Fruit fly (Drosophila melanogaster) whole organism, prepupa: ENCODE measurements around the gene CG43082.

Experiments
- Blimp-1 ChIP-seq: fragments of 200-800 bp; sonication (Bioruptor generic); optimal IDR thresholded peaks from 3 replicates; lab custom pipeline; 2017; ENCODE audit warnings: missing biosample characterization, missing genetic modification characterization, mild to moderate bottlenecking, moderate library complexity, missing genetic modification reagents
- CG10631 ChIP-seq: fragments of 200-800 bp; sonication (Bioruptor generic); optimal IDR thresholded peaks from 2 replicates; lab custom pipeline; 2016; ENCODE audit warnings: missing biosample characterization, missing genetic modification characterization
- CG10669 ChIP-seq: fragments of 200-800 bp; sonication (Bioruptor generic); optimal IDR thresholded peaks from 3 replicates; lab custom pipeline; 2018; ENCODE audit warnings: missing biosample characterization, mild to moderate bottlenecking, missing genetic modification characterization, moderate library complexity
- CG11762 ChIP-seq: fragments of 200-800 bp; sonication (Bioruptor generic); optimal IDR thresholded peaks from 3 replicates; lab custom pipeline; 2016; ENCODE audit warnings: missing biosample characterization, missing genetic modification characterization; ENCODE audit not compliant: insufficient read depth
- CG11902 ChIP-seq: fragments of 200-800 bp; sonication (Bioruptor generic); optimal IDR thresholded peaks from 3 replicates; lab custom pipeline; 2016; ENCODE audit warnings: missing biosample characterization, missing genetic modification characterization
- CG15336 ChIP-seq: fragments of 200-800 bp; sonication (Bioruptor generic); IDR thresholded peaks from 2 replicates; pipeline ENCODE4 v1.3.6; 2022; ENCODE audit warnings: missing biosample characterization, missing genetic modification characterization
- CG1621 ChIP-seq: fragments of 200-800 bp; sonication (Bioruptor generic); optimal IDR thresholded peaks from 3 replicates; lab custom pipeline; 2018; ENCODE audit warnings: missing biosample characterization, mild to moderate bottlenecking, missing genetic modification characterization
- CG3032 ChIP-seq: fragments of 200-800 bp; optimal IDR thresholded peaks from 2 replicates; lab custom pipeline; 2019; ENCODE audit warnings: missing biosample characterization, mild to moderate bottlenecking, missing genetic modification characterization, moderate library complexity
- CG31627 ChIP-seq: fragments of 200-800 bp; sonication (Bioruptor generic); optimal IDR thresholded peaks from 3 replicates; lab custom pipeline; 2016; ENCODE audit warnings: missing biosample characterization, missing genetic modification characterization
- CG32006 ChIP-seq: fragments of 200-800 bp; sonication (Bioruptor generic); optimal IDR thresholded peaks from 3 replicates; lab custom pipeline; 2017; ENCODE audit warnings: missing biosample characterization, mild to moderate bottlenecking, missing genetic modification characterization
- CG34406 ChIP-seq: fragments of 200-800 bp; sonication (Bioruptor generic); optimal IDR thresholded peaks from 3 replicates; lab custom pipeline; 2016; ENCODE audit warnings: missing biosample characterization, missing genetic modification characterization
- CG3919 ChIP-seq: fragments of 200-800 bp; sonication (Bioruptor generic); optimal IDR thresholded peaks from 3 replicates; lab custom pipeline; 2016; ENCODE audit warnings: missing biosample characterization, missing genetic modification characterization
- CG4318 ChIP-seq: fragments of 200-800 bp; sonication (Bioruptor generic); optimal IDR thresholded peaks from 3 replicates; lab custom pipeline; 2017; ENCODE audit warnings: missing biosample characterization, mild to moderate bottlenecking, missing genetic modification characterization
- CG6163 ChIP-seq: fragments of 200-800 bp; sonication (Bioruptor generic); IDR thresholded peaks from 3 replicates; pipeline ENCODE4 v1.3.6; 2022; ENCODE audit warnings: missing biosample characterization, missing genetic modification characterization
- CG6276 ChIP-seq: fragments of 200-800 bp; sonication (Bioruptor generic); optimal IDR thresholded peaks from 2 replicates; lab custom pipeline; 2017; ENCODE audit warnings: missing biosample characterization, mild to moderate bottlenecking, missing genetic modification characterization
- CG6792 ChIP-seq: fragments of 200-800 bp; sonication (Bioruptor generic); optimal IDR thresholded peaks from 3 replicates; lab custom pipeline; 2016; ENCODE audit warnings: missing biosample characterization, missing genetic modification characterization
- CG6808 ChIP-seq: fragments of 200-800 bp; sonication (Bioruptor generic); optimal IDR thresholded peaks from 3 replicates; lab custom pipeline; 2017; ENCODE audit warnings: missing biosample characterization, missing genetic modification characterization, mild to moderate bottlenecking, moderate library complexity, missing genetic modification reagents
- CG6854 ChIP-seq: fragments of 200-800 bp; sonication (Bioruptor generic); optimal IDR thresholded peaks from 2 replicates; lab custom pipeline; 2017; ENCODE audit warnings: missing biosample characterization, mild to moderate bottlenecking, missing genetic modification characterization
- CG7368 ChIP-seq: fragments of 200-800 bp; sonication (Bioruptor generic); optimal IDR thresholded peaks from 3 replicates; lab custom pipeline; 2016; ENCODE audit warnings: missing biosample characterization, missing genetic modification characterization
- CG8119 ChIP-seq: fragments of 200-800 bp; sonication (Bioruptor generic); IDR thresholded peaks from 3 replicates; pipeline ENCODE4 v1.3.6; 2022; ENCODE audit warnings: missing biosample characterization, missing genetic modification characterization
- CG8319 ChIP-seq: fragments of 200-800 bp; sonication (Bioruptor generic); optimal IDR thresholded peaks from 3 replicates; lab custom pipeline; 2016; ENCODE audit warnings: missing biosample characterization, missing genetic modification characterization
- CG8632 ChIP-seq: fragments of 200-800 bp; sonication (Bioruptor generic); optimal IDR thresholded peaks from 3 replicates; lab custom pipeline; 2016; ENCODE audit warnings: missing biosample characterization, missing genetic modification characterization
- CG9139 ChIP-seq: fragments of 200-800 bp; sonication (Bioruptor generic); optimal IDR thresholded peaks from 3 replicates; lab custom pipeline; 2017; ENCODE audit warnings: missing biosample characterization, mild to moderate bottlenecking, missing genetic modification characterization
- Eip78C ChIP-seq: fragments of 200-800 bp; sonication (Bioruptor generic); peaks from one replicate; lab custom pipeline; 2016; ENCODE audit warnings: missing biosample characterization, missing genetic modification characterization
- Eip93F ChIP-seq: fragments of 200-800 bp; sonication (Bioruptor generic); optimal IDR thresholded peaks from 2 replicates; lab custom pipeline; 2016; ENCODE audit warnings: missing biosample characterization, mild to moderate bottlenecking, missing genetic modification characterization
- Ets21C ChIP-seq: fragments of 200-800 bp; sonication (Bioruptor generic); optimal IDR thresholded peaks from 3 replicates; lab custom pipeline; 2016; ENCODE audit warnings: missing biosample characterization, missing genetic modification characterization
- Ets96B ChIP-seq: fragments of 200-800 bp; optimal IDR thresholded peaks from 2 replicates; lab custom pipeline; 2019; ENCODE audit warnings: missing biosample characterization, mild to moderate bottlenecking, missing genetic modification characterization, moderate library complexity
- Gug ChIP-seq: fragments of 200-800 bp; sonication (Bioruptor generic); IDR thresholded peaks from 2 replicates; pipeline ENCODE4 v1.3.6; 2022; ENCODE audit warnings: missing biosample characterization, missing genetic modification characterization
- Hr38 ChIP-seq: sonication (Bioruptor generic); optimal IDR thresholded peaks from 2 replicates; lab custom pipeline; 2016; ENCODE audit warnings: missing biosample characterization, missing genetic modification characterization
- Hr39 ChIP-seq: fragments of 200-800 bp; sonication (Bioruptor generic); optimal IDR thresholded peaks from 2 replicates; lab custom pipeline; 2016; ENCODE audit warnings: missing biosample characterization, missing genetic modification characterization
- Hr4 ChIP-seq: fragments of 200-800 bp; sonication (Bioruptor generic); optimal IDR thresholded peaks from 3 replicates; lab custom pipeline; 2016; ENCODE audit warnings: missing biosample characterization, missing genetic modification characterization
- Lpt ChIP-seq: fragments of 200-800 bp; sonication (Bioruptor generic); optimal IDR thresholded peaks from 3 replicates; lab custom pipeline; 2016; ENCODE audit warnings: missing biosample characterization, missing genetic modification characterization
- OdsH ChIP-seq: fragments of 200-800 bp; sonication (Bioruptor generic); optimal IDR thresholded peaks from 3 replicates; lab custom pipeline; 2016; ENCODE audit warnings: missing biosample characterization, missing genetic modification characterization
- Smox ChIP-seq: fragments of 200-800 bp; sonication (Bioruptor generic); optimal IDR thresholded peaks from 3 replicates; lab custom pipeline; 2016; ENCODE audit warnings: missing biosample characterization, missing genetic modification characterization
- Sox102F ChIP-seq: fragments of 200-800 bp; sonication (Bioruptor generic); optimal IDR thresholded peaks from 2 replicates; lab custom pipeline; 2016; ENCODE audit warnings: missing biosample characterization, mild to moderate bottlenecking, missing genetic modification characterization
- Sox14 ChIP-seq: fragments of 200-800 bp; sonication (Bioruptor generic); optimal IDR thresholded peaks from 3 replicates; lab custom pipeline; 2016; ENCODE audit warnings: missing biosample characterization, missing genetic modification characterization
- Sox15 ChIP-seq: fragments of 200-800 bp; sonication (Bioruptor generic); optimal IDR thresholded peaks from 3 replicates; lab custom pipeline; 2016; ENCODE audit warnings: missing biosample characterization, missing genetic modification characterization
- achi ChIP-seq: fragments of 200-800 bp; sonication (Bioruptor generic); optimal IDR thresholded peaks from 3 replicates; lab custom pipeline; 2016; ENCODE audit warnings: missing biosample characterization, missing genetic modification characterization
- acj6 ChIP-seq: fragments of 200-800 bp; sonication (Bioruptor generic); optimal IDR thresholded peaks from 3 replicates; lab custom pipeline; 2016; ENCODE audit warnings: missing biosample characterization, missing genetic modification characterization
- cyc ChIP-seq: fragments of 200-800 bp; sonication (Bioruptor generic); optimal IDR thresholded peaks from 3 replicates; lab custom pipeline; 2016; ENCODE audit warnings: missing biosample characterization, missing genetic modification characterization
- dac ChIP-seq: fragments of 200-800 bp; sonication (Bioruptor generic); optimal IDR thresholded peaks from 2 replicates; lab custom pipeline; 2017; ENCODE audit warnings: missing biosample characterization, mild to moderate bottlenecking, missing genetic modification characterization
- dsx ChIP-seq: fragments of 200-800 bp; optimal IDR thresholded peaks from 3 replicates; lab custom pipeline; 2019; ENCODE audit warnings: missing biosample characterization, mild to moderate bottlenecking, missing genetic modification characterization, moderate library complexity; ENCODE audit not compliant: poor library complexity, severe bottlenecking
- eg ChIP-seq: fragments of 200-800 bp; sonication (Bioruptor generic); IDR thresholded peaks from 3 replicates; pipeline ENCODE4 v1.3.6; 2022; ENCODE audit warnings: missing biosample characterization, missing genetic modification characterization
- esn ChIP-seq: fragments of 200-800 bp; sonication (Bioruptor generic); optimal IDR thresholded peaks from 2 replicates; lab custom pipeline; 2016; ENCODE audit warnings: missing biosample characterization, mild to moderate bottlenecking, missing genetic modification characterization, moderate library complexity
- fd59A ChIP-seq: fragments of 200-800 bp; sonication (Bioruptor generic); optimal IDR thresholded peaks from 2 replicates; lab custom pipeline; 2017; ENCODE audit warnings: missing biosample characterization, mild to moderate bottlenecking, missing genetic modification characterization, missing genetic modification reagents
- pdm3 ChIP-seq: fragments of 200-800 bp; sonication (Bioruptor generic); optimal IDR thresholded peaks from 3 replicates; lab custom pipeline; 2016; ENCODE audit warnings: missing biosample characterization, missing genetic modification characterization
- salr ChIP-seq, 2 experiments: fragments of 200-800 bp; sonication (Bioruptor generic); optimal IDR thresholded peaks; 3 replicates each; lab custom pipeline; 2016 to 2018; ENCODE audit warnings: missing biosample characterization in 2 of 2, missing genetic modification characterization in 2 of 2, mild to moderate bottlenecking in 1 of 2
- spab ChIP-seq: fragments of 200-800 bp; sonication (Bioruptor generic); optimal IDR thresholded peaks from 2 replicates; lab custom pipeline; 2017; ENCODE audit warnings: missing biosample characterization, mild to moderate bottlenecking, missing genetic modification characterization, missing genetic modification reagents
- ss ChIP-seq, 2 experiments: fragments of 200-800 bp; sonication (Bioruptor generic); optimal IDR thresholded peaks; 2 replicates in 1 of 2; 3 replicates in 1 of 2; lab custom pipeline; 2017 to 2018; ENCODE audit warnings: mild to moderate bottlenecking in 2 of 2, missing biosample characterization in 2 of 2, missing genetic modification characterization in 2 of 2, moderate library complexity in 1 of 2
- svp ChIP-seq: fragments of 200-800 bp; sonication (Bioruptor generic); peaks from one replicate; lab custom pipeline; 2016; ENCODE audit warnings: missing biosample characterization, missing genetic modification characterization
- topi ChIP-seq: fragments of 200-800 bp; sonication (Bioruptor generic); optimal IDR thresholded peaks from 3 replicates; lab custom pipeline; 2016; ENCODE audit warnings: missing biosample characterization, missing genetic modification characterization
- vri ChIP-seq: fragments of 200-800 bp; sonication (Bioruptor generic); optimal IDR thresholded peaks from 3 replicates; lab custom pipeline; 2016; ENCODE audit warnings: missing biosample characterization, mild to moderate bottlenecking, missing genetic modification characterization

Gene CG43082

DNA sequence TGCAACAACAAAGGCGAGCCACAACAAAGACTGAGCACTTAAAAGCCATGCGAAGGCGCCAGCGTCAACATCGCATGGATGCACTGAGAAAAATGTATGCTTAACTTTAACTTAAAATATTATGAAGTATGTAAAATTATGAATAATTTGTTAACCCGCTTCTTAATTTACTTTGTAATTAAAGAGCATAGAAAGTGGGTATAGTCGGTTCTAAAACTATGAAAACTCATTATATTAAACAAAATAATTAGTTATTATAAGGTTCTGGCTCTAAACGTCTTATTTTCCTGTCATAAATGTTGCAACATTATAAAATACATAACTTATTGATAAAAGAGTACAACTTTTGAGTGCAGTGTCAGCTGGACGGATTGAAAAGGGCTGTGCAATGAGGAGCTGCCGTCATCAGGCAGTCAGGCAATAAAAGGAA lies 20.1 kb upstream of the CG43082 start:
- TF ChIP-seq CG6792 (GFP tag; lab: Kevin White, UChicago) (peak; percentile 45), svp (GFP tag; lab: Kevin White, UChicago) (peak; percentile 73), CG10669 (peak; percentile 66), esn (GFP tag; lab: Kevin White, UChicago) (peak; percentile 73), Sox102F (GFP tag; lab: Kevin White, UChicago) (peak; percentile 53), pdm3 (GFP tag; lab: Kevin White, UChicago) (peak; percentile 44), CG6808 (GFP tag; lab: Kevin White, UChicago) (peak; percentile 29), OdsH (GFP tag; lab: Kevin White, UChicago) (peak; percentile 34), CG1621 (tag; lab: Kevin White, UChicago) (peak; percentile 3), Smox (peak; percentile 49), Sox14 (GFP tag; lab: Kevin White, UChicago) (peak; percentile 64), Sox15 (GFP tag; lab: Kevin White, UChicago) (no peak), vri (GFP tag; lab: Kevin White, UChicago) (no peak), dac (GFP tag; lab: Kevin White, UChicago) (peak; percentile 29), topi (GFP tag; lab: Kevin White, UChicago) (peak; percentile 64), CG9139 (GFP tag; lab: Kevin White, UChicago) (no peak), Eip93F (no peak), CG3919 (peak; percentile 63), dsx (GFP tag; lab: Kevin White, UChicago) (peak; percentile 17), CG4318 (GFP tag; lab: Kevin White, UChicago) (peak; percentile 14), achi (GFP tag; lab: Kevin White, UChicago) (no peak), CG3032 (tag; lab: Kevin White, UChicago) (peak; percentile 41), Gug (GFP tag; lab: Robert Waterston, UW) (0 out of 2 replicates have a peak, but pooled peaks have one; percentile 21), Lpt (GFP tag; lab: Kevin White, UChicago) (peak; percentile 32), CG11762 (GFP tag; lab: Kevin White, UChicago) (peak; percentile 43), eg (GFP tag; lab: Robert Waterston, UW) (no peak), CG11902 (GFP tag; lab: Kevin White, UChicago) (peak; percentile 31), CG8119 (GFP tag; lab: Robert Waterston, UW) (peak; percentile 38; the same call in 1 of the 3 replicates), ss (GFP tag; optimal IDR thresholded peaks at IDR 0.05; lab: Kevin White, UChicago) (peak in 1 of 2 experiments; percentile 51), Blimp-1 (GFP tag; lab: Kevin White, UChicago) (peak; percentile 49), Hr38 (GFP tag; lab: Kevin White, UChicago) (no peak), CG31627 (GFP tag; lab: Kevin White, UChicago) (peak; percentile 38), CG7368 (GFP tag; lab: Kevin White, UChicago) (peak; percentile 0), CG32006 (GFP tag; lab: Kevin White, UChicago) (peak; percentile 51), CG6276 (GFP tag; lab: Kevin White, UChicago) (no peak), CG10631 (GFP tag; lab: Kevin White, UChicago) (peak; percentile 49), Eip78C (GFP tag; lab: Kevin White, UChicago) (peak; percentile 75), Ets96B (tag; lab: Kevin White, UChicago) (peak; percentile 50), cyc (peak; percentile 53), CG6163 (peak; percentile 41; the same call in 1 of the 3 replicates), CG34406 (GFP tag; lab: Kevin White, UChicago) (peak; percentile 23), CG8632 (GFP tag; lab: Kevin White, UChicago) (peak; percentile 44), salr (GFP tag; optimal IDR thresholded peaks at IDR 0.05; lab: Kevin White, UChicago) (peak in 1 of 2 experiments; percentile 20), spab (GFP tag; lab: Kevin White, UChicago) (peak; percentile 29), fd59A (GFP tag; lab: Kevin White, UChicago) (peak; percentile 33), CG6854 (GFP tag; lab: Kevin White, UChicago) (no peak), Ets21C (GFP tag; lab: Kevin White, UChicago) (peak; percentile 3), Hr39 (GFP tag; lab: Kevin White, UChicago) (peak; percentile 18), CG15336 (0 out of 2 replicates have a peak, but pooled peaks have one; percentile 27), acj6 (GFP tag; lab: Kevin White, UChicago) (peak; percentile 31), Hr4 (GFP tag; lab: Kevin White, UChicago) (no peak), CG8319 (GFP tag; lab: Kevin White, UChicago) (peak; percentile 37)
